Fruit fly (Drosophila melanogaster): ENCODE data around the gene CG6885.
A peak's percentile ranks its signal among the peaks of the same experiment; 100 is the strongest.

Gene CG6885

dm6 chr3L:18758894-18759569, 14.7 kb downstream of the CG6885 start (continued):
- TF ChIP-seq CG6276 (GFP tag; optimal IDR thresholded peaks at IDR 0.05) (peak; percentile 48), CG1621 (tag; optimal IDR thresholded peaks at IDR 0.05) (peak; percentile 39), svp (GFP tag) (peak; percentile 83), CG6808 (GFP tag; optimal IDR thresholded peaks at IDR 0.05) (peak; percentile 7), Sox14 (GFP tag; optimal IDR thresholded peaks at IDR 0.05) (peak; percentile 73), spab (GFP tag; optimal IDR thresholded peaks at IDR 0.05) (no peak), topi (GFP tag; optimal IDR thresholded peaks at IDR 0.05) (peak; percentile 43), fkh (GFP tag; optimal IDR thresholded peaks at IDR 0.05) (peak; percentile 89), cyc (GFP tag; optimal IDR thresholded peaks at IDR 0.05) (no peak), dac (GFP tag; optimal IDR thresholded peaks at IDR 0.05) (peak; percentile 47), Blimp-1 (GFP tag; optimal IDR thresholded peaks at IDR 0.05) (peak; percentile 97), Gug (GFP tag; IDR thresholded peaks at IDR 0.05) (no peak), eg (GFP tag; IDR thresholded peaks at IDR 0.05) (peak; percentile 55; the same call in 2 of the 3 replicates), Ets21C (GFP tag; optimal IDR thresholded peaks at IDR 0.05) (no peak), CG10669 (GFP tag; optimal IDR thresholded peaks at IDR 0.05) (no peak), OdsH (GFP tag; optimal IDR thresholded peaks at IDR 0.05) (no peak), dsx (GFP tag; optimal IDR thresholded peaks at IDR 0.05; ENCODE audit: poor library complexity, severe bottlenecking) (peak; percentile 88), vri (GFP tag; optimal IDR thresholded peaks at IDR 0.05) (peak; percentile 97), Eip93F (GFP tag; optimal IDR thresholded peaks at IDR 0.05) (peak; percentile 32), CG34406 (GFP tag; optimal IDR thresholded peaks at IDR 0.05) (peak; percentile 6), CG8319 (GFP tag; optimal IDR thresholded peaks at IDR 0.05) (no peak), salr (GFP tag; optimal IDR thresholded peaks at IDR 0.05) (peak; percentile 27 to 38)

- TF ChIP-seq Gug (GFP tag; IDR thresholded peaks at IDR 0.05) (peak; percentile 26; the same call in 1 of the 2 replicates), CG6276 (GFP tag; optimal IDR thresholded peaks at IDR 0.05) (peak; percentile 51), dsx (GFP tag; optimal IDR thresholded peaks at IDR 0.05; ENCODE audit: poor library complexity, severe bottlenecking) (peak; percentile 18), Sox102F (GFP tag; optimal IDR thresholded peaks at IDR 0.05) (no peak), Ets21C (GFP tag; optimal IDR thresholded peaks at IDR 0.05) (no peak), CG34406 (GFP tag; optimal IDR thresholded peaks at IDR 0.05) (no peak), CG16779 (tag; optimal IDR thresholded peaks at IDR 0.05) (no peak), Lpt (GFP tag; optimal IDR thresholded peaks at IDR 0.05) (no peak), CG8632 (GFP tag; optimal IDR thresholded peaks at IDR 0.05) (no peak), CG32006 (GFP tag; optimal IDR thresholded peaks at IDR 0.05) (peak; percentile 39), CG6854 (GFP tag; optimal IDR thresholded peaks at IDR 0.05) (no peak), Eip78C (GFP tag) (peak; percentile 35), CG6163 (GFP tag; IDR thresholded peaks at IDR 0.05) (no peak; the same call in 1 of the 3 replicates), Hr38 (GFP tag; optimal IDR thresholded peaks at IDR 0.05) (no peak), OdsH (GFP tag; optimal IDR thresholded peaks at IDR 0.05) (peak; percentile 10), net (GFP tag; optimal IDR thresholded peaks at IDR 0.05) (no peak), Sox14 (GFP tag; optimal IDR thresholded peaks at IDR 0.05) (peak; percentile 16), CG1621 (tag; optimal IDR thresholded peaks at IDR 0.05) (peak; percentile 10), topi (GFP tag; optimal IDR thresholded peaks at IDR 0.05) (no peak), fd59A (GFP tag; optimal IDR thresholded peaks at IDR 0.05) (no peak), eg (GFP tag; IDR thresholded peaks at IDR 0.05) (peak; percentile 74), Sox15 (GFP tag; optimal IDR thresholded peaks at IDR 0.05) (no peak), fd85E (GFP tag; optimal IDR thresholded peaks at IDR 0.05) (no peak), CG10631 (GFP tag; optimal IDR thresholded peaks at IDR 0.05) (no peak), svp (GFP tag) (peak; percentile 30), vri (GFP tag; optimal IDR thresholded peaks at IDR 0.05) (peak; percentile 55), achi (GFP tag; optimal IDR thresholded peaks at IDR 0.05) (no peak), Ets96B (tag; optimal IDR thresholded peaks at IDR 0.05) (peak; percentile 11), CG6808 (GFP tag; optimal IDR thresholded peaks at IDR 0.05) (peak; percentile 22), dac (GFP tag; optimal IDR thresholded peaks at IDR 0.05) (no peak), CG3032 (tag; optimal IDR thresholded peaks at IDR 0.05) (no peak), cyc (GFP tag; optimal IDR thresholded peaks at IDR 0.05) (no peak), Blimp-1 (GFP tag; optimal IDR thresholded peaks at IDR 0.05) (peak; percentile 70), esn (GFP tag; optimal IDR thresholded peaks at IDR 0.05) (no peak), CG10669 (GFP tag; optimal IDR thresholded peaks at IDR 0.05) (no peak), ss (GFP tag; optimal IDR thresholded peaks at IDR 0.05) (peak; percentile 13 to 47), CG11762 (GFP tag; optimal IDR thresholded peaks at IDR 0.05; ENCODE audit: insufficient read depth) (no peak), CG11902 (GFP tag; optimal IDR thresholded peaks at IDR 0.05) (no peak), CG11294 (GFP tag; IDR thresholded peaks at IDR 0.05) (no peak; the same call in 1 of the 2 replicates)
These were observed 16.2 kb downstream of the CG6885 start for dm6 chr3L:18760421-18761045.

Measured in whole organism, prepupa.